Worm (Caenorhabditis elegans) whole organism, L2 larva: ENCODE data around the gene srz-61.

Experiments
- lin-11 ChIP-seq: fragments of 150-350 bp; sonication (generic microtip); optimal IDR thresholded peaks from 2 replicates; lab custom pipeline; 2014; ENCODE audit warnings: missing biosample characterization, missing genetic modification characterization, inconsistent platforms, mixed read lengths
- lin-39 ChIP-seq: fragments of 150-350 bp; optimal IDR thresholded peaks from 2 replicates; lab custom pipeline; 2014; ENCODE audit warnings: missing biosample characterization, missing genetic modification reagents, missing genetic modification characterization
- nhr-237 ChIP-seq: fragments of 150-350 bp; optimal IDR thresholded peaks from 2 replicates; lab custom pipeline; 2014; ENCODE audit warnings: missing biosample characterization, missing genetic modification characterization
- ztf-11 ChIP-seq: sonication (generic microtip); optimal IDR thresholded peaks from 2 replicates; lab custom pipeline; 2017; ENCODE audit warnings: missing biosample characterization, missing genetic modification characterization

DNA sequence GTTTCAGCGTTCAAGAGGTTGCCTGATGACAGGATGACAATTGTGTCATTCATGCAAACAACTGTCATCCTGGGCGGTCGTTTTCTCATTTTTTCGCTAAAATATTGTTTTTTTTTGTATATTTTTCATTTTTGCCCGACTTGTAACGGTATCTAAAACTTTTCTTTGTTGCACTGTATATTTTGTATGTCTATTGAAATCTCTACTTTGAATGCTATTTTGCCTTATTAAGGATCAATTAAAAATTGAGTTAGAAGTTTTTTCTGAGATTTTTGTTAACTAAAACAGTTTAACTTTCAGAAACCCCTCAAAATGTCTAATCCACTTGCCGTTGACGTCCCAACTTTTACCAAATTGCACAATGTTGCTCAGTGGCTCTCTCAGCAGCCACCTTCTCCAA lies 43.1 kb upstream of the srz-61 start, which contains the start of gene ccch-2:
- TF ChIP-seq lin-11 (tag; lab: Kevin White, UChicago) (no peak), ztf-11 (tag; lab: Kevin White, UChicago) (no peak), lin-39 (tag; lab: Kevin White, UChicago) (no peak), nhr-237 (no peak)
